Worm (Caenorhabditis elegans): ENCODE measurements around the gene W06B4.1.

The W06B4.1 gene

ce11 chrII:4470972-4471645 is at the start of gene W06B4.1:
Gene W06B4.1 (plus strand): TSS chrII:4471595.
- TF ChIP-seq zag-1 (tag; optimal IDR thresholded peaks at IDR 0.05) (no peak), elt-3 (tag; optimal IDR thresholded peaks at IDR 0.05) (no peak), nhr-129 (tag; optimal IDR thresholded peaks at IDR 0.05) (no peak), nhr-77 (tag; optimal IDR thresholded peaks at IDR 0.05) (no peak), ztf-1 (GFP tag; conservative IDR thresholded peaks at IDR 0.05) (no peak), mbf-1 (tag; optimal IDR thresholded peaks at IDR 0.05) (no peak), alr-1 (tag; optimal IDR thresholded peaks at IDR 0.05) (no peak), F13H6.1 (tag; optimal IDR thresholded peaks at IDR 0.05) (no peak), nhr-25 (tag; optimal IDR thresholded peaks at IDR 0.05) (no peak), unc-39 (tag; optimal IDR thresholded peaks at IDR 0.05) (no peak), nhr-237 (tag; optimal IDR thresholded peaks at IDR 0.05) (no peak), skn-1 (tag; optimal IDR thresholded peaks at IDR 0.05) (no peak), dmd-4 (tag; optimal IDR thresholded peaks at IDR 0.05) (no peak), ama-1 (optimal IDR thresholded peaks at IDR 0.05) (no peak), blmp-1 (tag; optimal IDR thresholded peaks at IDR 0.05; ENCODE audit: insufficient read depth) (no peak), nhr-10 (tag; optimal IDR thresholded peaks at IDR 0.05) (no peak), lsy-2 (tag; optimal IDR thresholded peaks at IDR 0.05) (no peak), C34F6.9 (tag; optimal IDR thresholded peaks at IDR 0.05) (no peak), unc-55 (GFP tag; optimal IDR thresholded peaks at IDR 0.05) (no peak), ZK546.5 (tag; optimal IDR thresholded peaks at IDR 0.05) (no peak)

ce11 chrII:4424807-4425206 is 46.6 kb upstream of the W06B4.1 start, which contains the start of the genes dcaf-13 and toe-1:
Gene dcaf-13 (minus strand): TSS chrII:4424902.
Gene toe-1 (plus strand): TSS chrII:4425167.
- TF ChIP-seq lin-13 (GFP tag; optimal IDR thresholded peaks at IDR 0.05) (no peak), nhr-237 (tag; optimal IDR thresholded peaks at IDR 0.05) (no peak), gmeb-1 (tag; optimal IDR thresholded peaks at IDR 0.05) (peak; percentile 26), ztf-11 (tag; optimal IDR thresholded peaks at IDR 0.05) (no peak), ZK546.5 (tag; optimal IDR thresholded peaks at IDR 0.05) (no peak), egl-27 (tag; optimal IDR thresholded peaks at IDR 0.05) (no peak), snpc-4 (tag; optimal IDR thresholded peaks at IDR 0.05) (no peak), unc-55 (GFP tag; optimal IDR thresholded peaks at IDR 0.05) (no peak), skn-1 (tag; optimal IDR thresholded peaks at IDR 0.05) (no peak)

- TF ChIP-seq fos-1 (tag; optimal IDR thresholded peaks at IDR 0.05): no peak
- TF ChIP-seq lin-39 (tag; optimal IDR thresholded peaks at IDR 0.05): no peak
- TF ChIP-seq gmeb-1 (tag; optimal IDR thresholded peaks at IDR 0.05): no peak
- no peak for TF ChIP-seq ztf-11 (tag; optimal IDR thresholded peaks at IDR 0.05)
- TF ChIP-seq lin-11 (tag; optimal IDR thresholded peaks at IDR 0.05): no peak
- TF ChIP-seq skn-1 (tag; optimal IDR thresholded peaks at IDR 0.05): no peak
- TF ChIP-seq ceh-16 (tag; optimal IDR thresholded peaks at IDR 0.05): no peak
- TF ChIP-seq nhr-77 (tag; optimal IDR thresholded peaks at IDR 0.05): no peak
- no peak for TF ChIP-seq elt-3 (tag; optimal IDR thresholded peaks at IDR 0.05)
Measured at ce11 chrII:4428121-4428520, 43.3 kb upstream of the W06B4.1 start.

- no peak for TF ChIP-seq ztf-4 (tag; optimal IDR thresholded peaks at IDR 0.05)
- no peak for TF ChIP-seq sma-9 (GFP tag; optimal IDR thresholded peaks at IDR 0.05)
- no peak for TF ChIP-seq sma-9 (tag; optimal IDR thresholded peaks at IDR 0.05)
- TF ChIP-seq lin-39 (tag; optimal IDR thresholded peaks at IDR 0.05): no peak
- peak; percentile 42 for TF ChIP-seq fos-1 (tag; optimal IDR thresholded peaks at IDR 0.05)
- TF ChIP-seq ceh-16 (tag; optimal IDR thresholded peaks at IDR 0.05): no peak
- TF ChIP-seq ztf-11 (tag; optimal IDR thresholded peaks at IDR 0.05): no peak
- TF ChIP-seq mdl-1 (tag; optimal IDR thresholded peaks at IDR 0.05): no peak
- no peak for TF ChIP-seq ZK546.5 (tag; optimal IDR thresholded peaks at IDR 0.05)
- no peak for TF ChIP-seq lin-13 (GFP tag; optimal IDR thresholded peaks at IDR 0.05)
- TF ChIP-seq unc-62 (GFP tag; optimal IDR thresholded peaks at IDR 0.05): no peak
- TF ChIP-seq blmp-1 (tag; optimal IDR thresholded peaks at IDR 0.05; ENCODE audit: insufficient read depth): no peak
- no peak for TF ChIP-seq unc-39 (tag; optimal IDR thresholded peaks at IDR 0.05)
- TF ChIP-seq nhr-6 (tag; optimal IDR thresholded peaks at IDR 0.05): no peak
- TF ChIP-seq nhr-21 (tag; optimal IDR thresholded peaks at IDR 0.05): no peak
- TF ChIP-seq C34F6.9 (tag; optimal IDR thresholded peaks at IDR 0.05): no peak
- TF ChIP-seq ama-1 (optimal IDR thresholded peaks at IDR 0.05): peak; percentile 3
- TF ChIP-seq alr-1 (tag; optimal IDR thresholded peaks at IDR 0.05): no peak
- TF ChIP-seq lsy-2 (tag; optimal IDR thresholded peaks at IDR 0.05): no peak
- no peak for TF ChIP-seq nhr-77 (tag; optimal IDR thresholded peaks at IDR 0.05)
- no peak for TF ChIP-seq sma-3 (GFP tag; optimal IDR thresholded peaks at IDR 0.05)
- TF ChIP-seq F13H6.1 (tag; optimal IDR thresholded peaks at IDR 0.05): no peak
- TF ChIP-seq nhr-237 (tag; optimal IDR thresholded peaks at IDR 0.05): no peak
- TF ChIP-seq gmeb-1 (tag; optimal IDR thresholded peaks at IDR 0.05): peak; percentile 12
Measured at ce11 chrII:4433146-4433545, 38.2 kb upstream of the W06B4.1 start, which contains the start of gene nhr-109. Gene nhr-109 (plus strand): TSS chrII:4433367.

All from whole organism, L2 larva.